Fruit fly (Drosophila melanogaster) whole organism, embryonic: ENCODE measurements around the gene CG32437.

ENCODE experiments used
- BEAF-32 ChIP-seq: fragments of 200-800 bp; sonication (Bioruptor generic); optimal IDR thresholded peaks from 3 replicates; lab custom pipeline; 2017; ENCODE audit warnings: missing biosample characterization, missing genetic modification characterization, mild to moderate bottlenecking, moderate library complexity, missing genetic modification reagents
- CG30403 ChIP-seq: fragments of 200-800 bp; sonication (Bioruptor generic); optimal IDR thresholded peaks from 3 replicates; lab custom pipeline; 2016; ENCODE audit warnings: missing biosample characterization, missing genetic modification characterization
- CG32532 ChIP-seq: fragments of 200-800 bp; sonication (Bioruptor generic); IDR thresholded peaks from 2 replicates; pipeline ENCODE4 v1.3.6; 2022; ENCODE audit warnings: missing biosample characterization, missing genetic modification characterization
- CG4282 ChIP-seq: fragments of 200-800 bp; sonication (Bioruptor generic); optimal IDR thresholded peaks from 2 replicates; lab custom pipeline; 2016; ENCODE audit warnings: missing biosample characterization, missing genetic modification characterization
- CG6689 ChIP-seq: fragments of 200-800 bp; sonication (Bioruptor generic); IDR thresholded peaks from 2 replicates; pipeline ENCODE4 v1.3.6; 2022; ENCODE audit warnings: missing biosample characterization, missing genetic modification characterization
- Max ChIP-seq: fragments of 200-800 bp; sonication (Bioruptor generic); optimal IDR thresholded peaks from 2 replicates; lab custom pipeline; 2016; ENCODE audit warnings: missing biosample characterization, mild to moderate bottlenecking, missing genetic modification characterization
- ap ChIP-seq: fragments of 200-800 bp; sonication (Bioruptor generic); IDR thresholded peaks from 2 replicates; pipeline ENCODE4 v1.3.6; 2022; ENCODE audit warnings: missing biosample characterization, missing genetic modification characterization
- gt ChIP-seq: fragments of 200-800 bp; sonication (Bioruptor generic); IDR thresholded peaks from 2 replicates; pipeline ENCODE4 v1.3.6; 2022; ENCODE audit warnings: missing biosample characterization, missing genetic modification characterization
- pfk ChIP-seq: fragments of 200-800 bp; sonication (Bioruptor generic); optimal IDR thresholded peaks from 2 replicates; lab custom pipeline; 2018; ENCODE audit warnings: missing biosample characterization, mild to moderate bottlenecking, missing genetic modification characterization, moderate library complexity

dm6 chr3L:21347197-21347831, 10.2 kb upstream of the CG32437 start:
- peak; percentile 35; the same call in 1 of the 2 replicates for TF ChIP-seq CG6689 (GFP tag; lab: Robert Waterston, UW)
- no peak for TF ChIP-seq gt (GFP tag; lab: Robert Waterston, UW)
- TF ChIP-seq pfk (GFP tag; lab: Kevin White, UChicago) = no peak
- peak; percentile 13 for TF ChIP-seq Max (GFP tag; lab: Kevin White, UChicago)
- TF ChIP-seq BEAF-32 (GFP tag; lab: Kevin White, UChicago) = no peak
- TF ChIP-seq CG4282 (GFP tag; lab: Kevin White, UChicago) = no peak
- TF ChIP-seq CG30403 (GFP tag; lab: Kevin White, UChicago) = peak; percentile 68
- TF ChIP-seq CG32532 (GFP tag; lab: Robert Waterston, UW) = peak; percentile 55; the same call in 1 of the 2 replicates
- no peak for TF ChIP-seq ap
